Fruit fly (Drosophila melanogaster) whole organism, embryonic: ENCODE data around the gene MFS9.

ENCODE experiments used
- Abd-B ChIP-seq: fragments of 200-800 bp; sonication (Bioruptor generic); optimal IDR thresholded peaks from 2 replicates; lab custom pipeline; 2018; ENCODE audit warnings: missing biosample characterization, mild to moderate bottlenecking, missing genetic modification characterization, moderate library complexity
- Adf1 ChIP-seq: fragments of 200-800 bp; sonication (Bioruptor generic); IDR thresholded peaks from 2 replicates; pipeline ENCODE4 v1.3.6; 2022; ENCODE audit warnings: missing biosample characterization, missing genetic modification characterization
- Antp ChIP-seq: fragments of 200-800 bp; sonication (Bioruptor generic); optimal IDR thresholded peaks from 3 replicates; lab custom pipeline; 2016; ENCODE audit warnings: missing biosample characterization, missing genetic modification characterization
- Atf-2 ChIP-seq: fragments of 200-800 bp; sonication (Bioruptor generic); optimal IDR thresholded peaks from 2 replicates; lab custom pipeline; 2016; ENCODE audit warnings: missing biosample characterization, missing genetic modification characterization
- B-H2 ChIP-seq: fragments of 200-800 bp; sonication (Bioruptor generic); optimal IDR thresholded peaks from 2 replicates; lab custom pipeline; 2018; ENCODE audit warnings: missing biosample characterization, mild to moderate bottlenecking, missing genetic modification characterization
- Bgb ChIP-seq: fragments of 200-800 bp; sonication (Bioruptor generic); IDR thresholded peaks from 2 replicates; pipeline ENCODE4 v1.3.6; 2022; ENCODE audit warnings: missing biosample characterization, missing genetic modification characterization; ENCODE audit not compliant: partially characterized antibody
- CG10274 ChIP-seq: fragments of 200-800 bp; sonication (Bioruptor generic); optimal IDR thresholded peaks from 3 replicates; lab custom pipeline; 2017; ENCODE audit warnings: missing biosample characterization, mild to moderate bottlenecking, missing genetic modification characterization
- CG10462 ChIP-seq: fragments of 200-800 bp; sonication (Bioruptor generic); optimal IDR thresholded peaks from 2 replicates; lab custom pipeline; 2016; ENCODE audit warnings: missing biosample characterization, missing genetic modification characterization
- CG10543 ChIP-seq: fragments of 200-800 bp; sonication (Bioruptor generic); optimal IDR thresholded peaks from 3 replicates; lab custom pipeline; 2017; ENCODE audit warnings: missing biosample characterization, mild to moderate bottlenecking, missing genetic modification characterization, moderate library complexity
- CG13624 ChIP-seq: fragments of 200-800 bp; sonication (Bioruptor generic); optimal IDR thresholded peaks from 2 replicates; lab custom pipeline; 2016; ENCODE audit warnings: missing biosample characterization, missing genetic modification characterization
- CG16863 ChIP-seq: fragments of 200-800 bp; sonication (Bioruptor generic); optimal IDR thresholded peaks from 3 replicates; lab custom pipeline; 2016; ENCODE audit warnings: missing biosample characterization, missing genetic modification characterization
- CG17385 ChIP-seq: fragments of 200-800 bp; sonication (Bioruptor generic); optimal IDR thresholded peaks from 3 replicates; lab custom pipeline; 2018; ENCODE audit warnings: missing biosample characterization, mild to moderate bottlenecking, missing genetic modification characterization
- CG17612 ChIP-seq: fragments of 200-800 bp; sonication (Bioruptor generic); IDR thresholded peaks from 2 replicates; pipeline ENCODE4 v1.3.6; 2022; ENCODE audit warnings: missing biosample characterization, missing genetic modification characterization
- CG17912 ChIP-seq: fragments of 200-800 bp; sonication (Bioruptor generic); optimal IDR thresholded peaks from 2 replicates; lab custom pipeline; 2018; ENCODE audit warnings: missing biosample characterization, mild to moderate bottlenecking, missing genetic modification characterization
- CG18476 ChIP-seq: fragments of 200-800 bp; sonication (Bioruptor generic); optimal IDR thresholded peaks from 2 replicates; lab custom pipeline; 2016; ENCODE audit warnings: missing biosample characterization, mild to moderate bottlenecking, missing genetic modification characterization
- CG30431 ChIP-seq: fragments of 200-800 bp; sonication (Bioruptor generic); optimal IDR thresholded peaks from 2 replicates; lab custom pipeline; 2017; ENCODE audit warnings: missing biosample characterization, missing genetic modification characterization
- CG31365 ChIP-seq: fragments of 200-800 bp; sonication (Bioruptor generic); optimal IDR thresholded peaks from 2 replicates; lab custom pipeline; 2018; ENCODE audit warnings: missing biosample characterization, mild to moderate bottlenecking, missing genetic modification characterization
- CG3407 ChIP-seq: fragments of 200-800 bp; sonication (Bioruptor generic); optimal IDR thresholded peaks from 2 replicates; lab custom pipeline; 2018; ENCODE audit warnings: missing biosample characterization, mild to moderate bottlenecking, missing genetic modification characterization
- CG5953 ChIP-seq: fragments of 200-800 bp; sonication (Bioruptor generic); IDR thresholded peaks from 2 replicates; pipeline ENCODE4 v1.3.6; 2022; ENCODE audit warnings: missing biosample characterization, missing genetic modification characterization
- CG6175 ChIP-seq: fragments of 200-800 bp; sonication (Bioruptor generic); IDR thresholded peaks from 3 replicates; pipeline ENCODE4 v1.3.6; 2022; ENCODE audit warnings: missing biosample characterization, missing genetic modification characterization
- CG6254 ChIP-seq: fragments of 200-800 bp; sonication (Bioruptor generic); optimal IDR thresholded peaks from 3 replicates; lab custom pipeline; 2017; ENCODE audit warnings: mild to moderate bottlenecking, missing biosample characterization, missing genetic modification reagents, missing genetic modification characterization
- CG6683 ChIP-seq: fragments of 200-800 bp; sonication (Bioruptor generic); optimal IDR thresholded peaks from 2 replicates; lab custom pipeline; 2017; ENCODE audit warnings: missing biosample characterization, mild to moderate bottlenecking, missing genetic modification characterization, missing genetic modification reagents
- CG6689 ChIP-seq: fragments of 200-800 bp; sonication (Bioruptor generic); IDR thresholded peaks from 2 replicates; pipeline ENCODE4 v1.3.6; 2022; ENCODE audit warnings: missing biosample characterization, missing genetic modification characterization
- CG8089 ChIP-seq: fragments of 200-800 bp; sonication (Bioruptor generic); optimal IDR thresholded peaks from 3 replicates; lab custom pipeline; 2016; ENCODE audit warnings: missing biosample characterization, missing genetic modification characterization
- CHES-1-like ChIP-seq: fragments of 200-800 bp; sonication (Bioruptor generic); optimal IDR thresholded peaks from 2 replicates; lab custom pipeline; 2016; ENCODE audit warnings: missing biosample characterization, missing genetic modification characterization
- Dp ChIP-seq: fragments of 200-800 bp; sonication (Bioruptor generic); optimal IDR thresholded peaks from 2 replicates; lab custom pipeline; 2018; ENCODE audit warnings: missing biosample characterization, mild to moderate bottlenecking, missing genetic modification characterization, moderate library complexity
- E2f1 ChIP-seq: fragments of 200-800 bp; sonication (Bioruptor generic); IDR thresholded peaks from 2 replicates; pipeline ENCODE4 v1.3.6; 2022; ENCODE audit warnings: missing biosample characterization, missing genetic modification characterization
- Ets97D ChIP-seq: fragments of 200-800 bp; sonication (Bioruptor generic); optimal IDR thresholded peaks from 3 replicates; lab custom pipeline; 2016; ENCODE audit warnings: missing biosample characterization, missing genetic modification characterization
- Fer2 ChIP-seq: fragments of 200-800 bp; sonication (Bioruptor generic); optimal IDR thresholded peaks from 2 replicates; lab custom pipeline; 2018; ENCODE audit warnings: missing biosample characterization, mild to moderate bottlenecking, missing genetic modification characterization, moderate library complexity
- HLH3B ChIP-seq: fragments of 200-800 bp; sonication (Bioruptor generic); IDR thresholded peaks from 2 replicates; pipeline ENCODE4 v1.3.6; 2022; ENCODE audit warnings: missing biosample characterization, missing genetic modification characterization
- PHDP ChIP-seq: fragments of 200-800 bp; sonication (Bioruptor generic); optimal IDR thresholded peaks from 3 replicates; lab custom pipeline; 2018; ENCODE audit warnings: missing biosample characterization, mild to moderate bottlenecking, missing genetic modification characterization, moderate library complexity
- Rx ChIP-seq: fragments of 200-800 bp; sonication (Bioruptor generic); IDR thresholded peaks from 2 replicates; pipeline ENCODE4 v1.3.6; 2022; ENCODE audit warnings: missing biosample characterization, missing genetic modification characterization
- Sox100B ChIP-seq: fragments of 200-800 bp; sonication (Bioruptor generic); optimal IDR thresholded peaks from 3 replicates; lab custom pipeline; 2018; ENCODE audit warnings: missing biosample characterization, mild to moderate bottlenecking, missing genetic modification characterization
- ac ChIP-seq: fragments of 200-800 bp; sonication (Bioruptor generic); optimal IDR thresholded peaks from 3 replicates; lab custom pipeline; 2017; ENCODE audit warnings: missing biosample characterization, mild to moderate bottlenecking, missing genetic modification characterization
- bigmax ChIP-seq: fragments of 200-800 bp; sonication (Bioruptor generic); optimal IDR thresholded peaks from 2 replicates; lab custom pipeline; 2018; ENCODE audit warnings: missing biosample characterization, mild to moderate bottlenecking, missing genetic modification characterization
- cg ChIP-seq: fragments of 200-800 bp; sonication (Bioruptor generic); optimal IDR thresholded peaks from 3 replicates; lab custom pipeline; 2019; ENCODE audit warnings: missing biosample characterization, mild to moderate bottlenecking, missing genetic modification characterization, moderate library complexity
- chif ChIP-seq, 2 experiments: fragments of 200-800 bp; sonication (Bioruptor generic); optimal IDR thresholded peaks; 3 replicates each; lab custom pipeline; 2016; ENCODE audit warnings: missing biosample characterization in 2 of 2, missing genetic modification characterization in 2 of 2
- esg ChIP-seq: fragments of 200-800 bp; sonication (Bioruptor generic); conservative IDR thresholded peaks from 2 replicates; pipeline ENCODE4 v1.3.6; 2022; ENCODE audit warnings: missing biosample characterization, missing genetic modification characterization
- eve ChIP-seq, 2 experiments: fragments of >200 bp; optimal IDR thresholded peaks; 2 replicates each; lab custom pipeline; 2017; ENCODE audit warnings: missing biosample characterization in 2 of 2, missing genetic modification characterization in 2 of 2
- fd3F ChIP-seq: fragments of 200-800 bp; sonication (Bioruptor generic); optimal IDR thresholded peaks from 2 replicates; lab custom pipeline; 2018; ENCODE audit warnings: missing biosample characterization, mild to moderate bottlenecking, missing genetic modification characterization, moderate library complexity
- fd64A ChIP-seq: fragments of 200-800 bp; sonication (Bioruptor generic); optimal IDR thresholded peaks from 3 replicates; lab custom pipeline; 2018; ENCODE audit warnings: missing biosample characterization, mild to moderate bottlenecking, missing genetic modification characterization
- ftz-f1 ChIP-seq: fragments of 200-800 bp; sonication (Bioruptor generic); optimal IDR thresholded peaks from 2 replicates; lab custom pipeline; 2016; ENCODE audit warnings: missing biosample characterization, missing genetic modification characterization
- hth ChIP-seq: fragments of >200 bp; optimal IDR thresholded peaks from 2 replicates; lab custom pipeline; 2017; ENCODE audit warnings: inconsistent platforms
- jumu ChIP-seq: fragments of 200-800 bp; sonication (Bioruptor generic); optimal IDR thresholded peaks from 3 replicates; lab custom pipeline; 2016; ENCODE audit warnings: missing biosample characterization, missing genetic modification characterization
- mam ChIP-seq: fragments of 200-800 bp; sonication (Bioruptor generic); optimal IDR thresholded peaks from 3 replicates; lab custom pipeline; 2016; ENCODE audit warnings: missing biosample characterization, missing genetic modification characterization
- nerfin-2 ChIP-seq: fragments of 200-800 bp; sonication (Bioruptor generic); IDR thresholded peaks from 2 replicates; pipeline ENCODE4 v1.3.6; 2022; ENCODE audit warnings: missing biosample characterization, missing genetic modification characterization; ENCODE audit not compliant: partially characterized antibody
- pros ChIP-seq: fragments of 200-800 bp; sonication (Bioruptor generic); optimal IDR thresholded peaks from 3 replicates; lab custom pipeline; 2019; ENCODE audit warnings: missing biosample characterization, mild to moderate bottlenecking, missing genetic modification characterization, moderate library complexity
- rib ChIP-seq: fragments of 200-800 bp; sonication (Bioruptor generic); IDR thresholded peaks from 2 replicates; pipeline ENCODE4 v1.3.6; 2022; ENCODE audit warnings: missing biosample characterization, missing genetic modification characterization
- vfl ChIP-seq: fragments of 200-800 bp; sonication (Bioruptor generic); optimal IDR thresholded peaks from 2 replicates; lab custom pipeline; 2016; ENCODE audit warnings: missing biosample characterization, missing genetic modification characterization
- vvl ChIP-seq: fragments of 200-800 bp; sonication (Bioruptor generic); IDR thresholded peaks from 2 replicates; pipeline ENCODE4 v1.3.6; 2022; ENCODE audit warnings: missing biosample characterization, missing genetic modification characterization

Gene MFS9

DNA sequence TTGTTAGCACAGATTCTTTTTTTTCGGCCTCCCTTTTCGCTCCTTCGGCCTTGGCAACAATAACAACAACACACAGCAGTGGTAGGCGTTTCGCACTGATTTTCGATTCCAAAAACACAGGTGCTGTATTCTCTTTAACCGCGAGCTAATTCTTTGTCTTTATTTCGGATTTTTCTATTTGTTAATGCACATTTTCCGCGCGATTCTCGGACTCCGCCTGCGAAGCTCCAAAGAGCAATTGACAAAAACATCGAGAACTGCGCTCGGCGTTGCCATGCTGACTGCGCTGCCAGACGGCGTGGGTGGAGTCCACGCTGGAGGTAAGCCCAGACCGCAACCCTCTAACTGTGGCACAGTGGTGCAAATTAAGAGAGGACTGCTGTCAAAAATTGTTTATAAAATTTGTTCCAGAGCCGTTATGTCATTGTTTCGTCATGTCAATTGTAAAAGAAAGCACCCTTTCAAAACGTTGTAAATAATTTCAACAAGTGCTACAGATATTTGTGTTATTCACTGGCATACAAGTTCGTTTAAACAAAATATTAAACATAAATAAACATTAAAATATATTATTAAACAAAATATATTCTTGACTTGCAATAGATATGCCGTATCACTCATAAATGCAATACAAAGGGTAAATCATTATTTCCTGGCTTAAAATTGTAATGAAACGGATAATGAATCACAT lies 45.3 kb upstream of the MFS9 start, which contains the start of the genes DPCoAC and CG5180 (continued):
- TF ChIP-seq mam (GFP tag; lab: Kevin White, UChicago) = peak; percentile 87
- peak; percentile 77 for TF ChIP-seq CG10543 (GFP tag; lab: Kevin White, UChicago)
- TF ChIP-seq Antp (GFP tag; lab: Kevin White, UChicago) = peak; percentile 77
- TF ChIP-seq CG10274 (GFP tag; lab: Kevin White, UChicago) = no peak
- no peak for TF ChIP-seq CG10462 (GFP tag; lab: Kevin White, UChicago)
- peak; percentile 17 for TF ChIP-seq CG8089 (GFP tag; lab: Kevin White, UChicago)
- TF ChIP-seq cg (GFP tag; lab: Kevin White, UChicago) = peak; percentile 56
- peak; percentile 52 for TF ChIP-seq E2f1 (GFP tag; lab: Robert Waterston, UW)
- TF ChIP-seq CG3407 (GFP tag; lab: Kevin White, UChicago) = no peak
- peak; percentile 16 for TF ChIP-seq bigmax (GFP tag; lab: Kevin White, UChicago)
- TF ChIP-seq CG16863 (GFP tag; lab: Kevin White, UChicago) = peak; percentile 51
- TF ChIP-seq CG6689 = peak; percentile 57; the same call in 1 of the 2 replicates
- TF ChIP-seq esg (GFP tag; lab: Robert Waterston, UW) = peak; percentile 71
- TF ChIP-seq CG18476 (GFP tag; lab: Kevin White, UChicago) = peak; percentile 1
- no peak for TF ChIP-seq CG5953 (GFP tag; lab: Robert Waterston, UW)
- peak; percentile 48 for TF ChIP-seq Sox100B (GFP tag; lab: Kevin White, UChicago)
- peak; percentile 83 for TF ChIP-seq Ets97D
- peak; percentile 83 for TF ChIP-seq Adf1 (GFP tag; lab: Robert Waterston, UW)
- peak; percentile 46 for TF ChIP-seq PHDP
- TF ChIP-seq ftz-f1 (GFP tag; lab: Kevin White, UChicago) = peak; percentile 90
- peak; percentile 72; the same call in 2 of the 3 replicates for TF ChIP-seq CG6175 (GFP tag; lab: Robert Waterston, UW)
- no peak for TF ChIP-seq ac (GFP tag; lab: Kevin White, UChicago)
- peak; percentile 30 to 64 for TF ChIP-seq chif (GFP tag; optimal IDR thresholded peaks at IDR 0.05; lab: Kevin White, UChicago)
- TF ChIP-seq B-H2 (GFP tag; lab: Kevin White, UChicago) = peak; percentile 54
- peak; percentile 58 for TF ChIP-seq CG17612 (GFP tag; lab: Robert Waterston, UW)
- no peak for TF ChIP-seq Dp (GFP tag; lab: Kevin White, UChicago)
- TF ChIP-seq eve (GFP tag; optimal IDR thresholded peaks at IDR 0.05; lab: Kevin White, UChicago) = no peak
- TF ChIP-seq Abd-B (GFP tag; lab: Kevin White, UChicago) = peak; percentile 61
- TF ChIP-seq vfl = peak; percentile 48
- TF ChIP-seq CG6683 (GFP tag; lab: Kevin White, UChicago) = no peak
- peak; percentile 80; the same call in 1 of the 2 replicates for TF ChIP-seq vvl (GFP tag; lab: Robert Waterston, UW)
- TF ChIP-seq Fer2 (tag; lab: Kevin White, UChicago) = no peak
- no peak for TF ChIP-seq CG31365 (tag; lab: Kevin White, UChicago)
- TF ChIP-seq CG30431 (GFP tag; lab: Kevin White, UChicago) = peak; percentile 53
- TF ChIP-seq Rx (GFP tag; lab: Robert Waterston, UW) = peak; percentile 30; the same call in 1 of the 2 replicates
- peak; percentile 61 for TF ChIP-seq nerfin-2
- TF ChIP-seq CG17385 (GFP tag; lab: Kevin White, UChicago) = peak; percentile 33
- TF ChIP-seq CG13624 = peak; percentile 41
- TF ChIP-seq jumu (GFP tag; lab: Kevin White, UChicago) = peak; percentile 77
- no peak for TF ChIP-seq fd64A (GFP tag; lab: Kevin White, UChicago)
- TF ChIP-seq CG6254 (GFP tag; lab: Kevin White, UChicago) = peak; percentile 12
- no peak for TF ChIP-seq hth (lab: Kevin White, UChicago)
- no peak for TF ChIP-seq pros (GFP tag; lab: Kevin White, UChicago)
- peak; percentile 68 for TF ChIP-seq CHES-1-like (GFP tag; lab: Kevin White, UChicago)
- peak; percentile 48 for TF ChIP-seq fd3F
- TF ChIP-seq Bgb (GFP tag; lab: Robert Waterston, UW) = peak; percentile 83
- TF ChIP-seq CG17912 (GFP tag; lab: Kevin White, UChicago) = peak; percentile 62
- peak; percentile 50; the same call in 1 of the 2 replicates for TF ChIP-seq HLH3B (GFP tag; lab: Robert Waterston, UW)
- peak; percentile 39 for TF ChIP-seq Atf-2 (GFP tag; lab: Kevin White, UChicago)
- TF ChIP-seq rib (GFP tag; lab: Robert Waterston, UW) = peak; percentile 74
